Worm (Caenorhabditis elegans): ENCODE data around the gene C40A11.6.
"Not testable (repeated sequence)": the region's sequence is repeated elsewhere in the genome, so short reads cannot be mapped to it uniquely, and the experiment has no call there.

The C40A11.6 gene

ce11 chrII:2176688-2177087, 31.2 kb upstream of the C40A11.6 start, which contains the start of gene gba-1:
TSS of gene gba-1 (plus strand) at chrII:2176741.
- no peak for TF ChIP-seq lin-13 (tag; optimal IDR thresholded peaks at IDR 0.05)
- TF ChIP-seq hlh-1 (tag; optimal IDR thresholded peaks at IDR 0.05) = no peak
- no peak for TF ChIP-seq ces-1 (GFP tag; optimal IDR thresholded peaks at IDR 0.05)
- no peak for TF ChIP-seq nhr-237 (tag; optimal IDR thresholded peaks at IDR 0.05)
- TF ChIP-seq ztf-11 (tag; optimal IDR thresholded peaks at IDR 0.05) = no peak
- no peak for TF ChIP-seq unc-62 (GFP tag; optimal IDR thresholded peaks at IDR 0.05)
- TF ChIP-seq sptf-1 (tag; optimal IDR thresholded peaks at IDR 0.05) = no peak

ce11 chrII:2175367-2175766, 29.9 kb upstream of the C40A11.6 start, which contains the start of gene C33C12.7:
TSS of gene C33C12.7 (minus strand) at chrII:2175467.
- TF ChIP-seq mab-5 (tag; optimal IDR thresholded peaks at IDR 0.05) (no peak), ztf-11 (tag; optimal IDR thresholded peaks at IDR 0.05) (no peak), sem-2 (GFP tag; optimal IDR thresholded peaks at IDR 0.05) (no peak), blmp-1 (tag; optimal IDR thresholded peaks at IDR 0.05) (no peak), cnd-1 (tag; optimal IDR thresholded peaks at IDR 0.05) (no peak), lin-32 (GFP tag; optimal IDR thresholded peaks at IDR 0.05) (no peak), nhr-2 (tag; optimal IDR thresholded peaks at IDR 0.05) (no peak), ces-1 (GFP tag; optimal IDR thresholded peaks at IDR 0.05) (no peak), sptf-1 (tag; optimal IDR thresholded peaks at IDR 0.05) (no peak), unc-120 (tag; optimal IDR thresholded peaks at IDR 0.05; ENCODE audit: poor library complexity, severe bottlenecking) (no peak), unc-39 (tag; optimal IDR thresholded peaks at IDR 0.05) (no peak)

- TF ChIP-seq ceh-83 (GFP tag; optimal IDR thresholded peaks at IDR 0.05) (no peak), mep-1 (tag; optimal IDR thresholded peaks at IDR 0.05) (no peak), unc-39 (tag; optimal IDR thresholded peaks at IDR 0.05) (no peak), tbx-8 (GFP tag; optimal IDR thresholded peaks at IDR 0.05) (no peak), cnd-1 (tag; optimal IDR thresholded peaks at IDR 0.05) (no peak), blmp-1 (tag; optimal IDR thresholded peaks at IDR 0.05) (no peak), ces-1 (GFP tag; optimal IDR thresholded peaks at IDR 0.05) (no peak), ceh-39 (tag; optimal IDR thresholded peaks at IDR 0.05) (no peak), sem-2 (GFP tag; optimal IDR thresholded peaks at IDR 0.05) (no peak), ztf-11 (tag; optimal IDR thresholded peaks at IDR 0.05) (no peak)
Measured at ce11 chrII:2170085-2170484, 24.6 kb upstream of the C40A11.6 start, which contains the start of gene C33C12.12. TSS of gene C33C12.12 (minus strand) at chrII:2170185.

- TF ChIP-seq tbx-8 (GFP tag; optimal IDR thresholded peaks at IDR 0.05) (no peak), ztf-11 (tag; optimal IDR thresholded peaks at IDR 0.05) (no peak), snpc-4 (tag; optimal IDR thresholded peaks at IDR 0.05) (no peak), nhr-28 (tag; optimal IDR thresholded peaks at IDR 0.05) (no peak), elt-3 (tag; optimal IDR thresholded peaks at IDR 0.05) (no peak), ceh-83 (GFP tag; optimal IDR thresholded peaks at IDR 0.05) (no peak), mls-2 (tag; optimal IDR thresholded peaks at IDR 0.05) (no peak), sptf-1 (tag; optimal IDR thresholded peaks at IDR 0.05) (no peak), cnd-1 (tag; optimal IDR thresholded peaks at IDR 0.05) (no peak), pha-4 (tag; optimal IDR thresholded peaks at IDR 0.05) (no peak), unc-120 (tag; optimal IDR thresholded peaks at IDR 0.05; ENCODE audit: poor library complexity, severe bottlenecking) (no peak), bed-3 (GFP tag; optimal IDR thresholded peaks at IDR 0.05) (no peak), nhr-2 (tag; optimal IDR thresholded peaks at IDR 0.05) (no peak)
Measured at ce11 chrII:2168374-2168773, 22.9 kb upstream of the C40A11.6 start, which contains the start of gene fbxb-38. TSS of gene fbxb-38 (minus strand) at chrII:2168763.

ce11 chrII:2166376-2166775, 20.9 kb upstream of the C40A11.6 start, which contains the start of gene C33C12.4:
TSS of gene C33C12.4 (minus strand) at chrII:2166476.
- no peak for TF ChIP-seq lin-32 (GFP tag; optimal IDR thresholded peaks at IDR 0.05)
- TF ChIP-seq mls-2 (tag; optimal IDR thresholded peaks at IDR 0.05) = no peak
- no peak for TF ChIP-seq elt-1 (tag; optimal IDR thresholded peaks at IDR 0.05; ENCODE audit: borderline replicate concordance, insufficient read depth)
- no peak for TF ChIP-seq pha-4 (tag; optimal IDR thresholded peaks at IDR 0.05)
- TF ChIP-seq flh-1 (GFP tag; optimal IDR thresholded peaks at IDR 0.05) = no peak
- TF ChIP-seq lsy-2 (tag; optimal IDR thresholded peaks at IDR 0.05) = no peak

ce11 chrII:2163370-2163882, 18.0 kb upstream of the C40A11.6 start, which contains the start of gene C33C12.11:
TSS of gene C33C12.11 (minus strand) at chrII:2163832.
- TF ChIP-seq elt-1 (tag; optimal IDR thresholded peaks at IDR 0.05; ENCODE audit: borderline replicate concordance, insufficient read depth); lin-13 (tag; optimal IDR thresholded peaks at IDR 0.05); drap-1 (GFP tag; optimal IDR thresholded peaks at IDR 0.05): not testable (repeated sequence)
